Worm (Caenorhabditis elegans): ENCODE results near the gene F53E10.5.

DNA sequence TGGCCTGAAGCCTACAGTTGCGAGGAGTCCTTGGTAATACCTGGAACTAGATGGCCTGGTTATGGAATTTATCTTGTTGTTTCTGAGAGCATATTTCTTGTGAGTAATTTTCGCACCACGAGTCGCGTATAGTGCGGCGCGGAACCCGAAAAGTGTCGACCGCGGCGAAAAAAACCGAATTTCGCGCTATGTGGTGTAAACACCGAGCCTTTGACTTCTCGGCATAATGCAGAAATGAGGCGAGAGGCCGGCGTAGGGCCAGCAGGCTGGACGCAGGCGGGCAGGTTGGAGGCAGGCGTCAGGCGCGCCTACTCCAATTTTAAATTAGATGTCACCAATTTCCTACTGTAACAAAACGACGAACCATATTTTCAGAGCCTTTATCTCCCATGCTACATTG is 23.0 kb downstream of the F53E10.5 start:
- TF ChIP-seq ceh-9 (tag; optimal IDR thresholded peaks at IDR 0.05) (no peak), elt-2 (tag; optimal IDR thresholded peaks at IDR 0.05) (no peak), lin-15B (tag; optimal IDR thresholded peaks at IDR 0.05) (no peak), pha-4 (tag; optimal IDR thresholded peaks at IDR 0.05) (no peak), ztf-4 (tag; optimal IDR thresholded peaks at IDR 0.05) (no peak), snpc-4 (tag; optimal IDR thresholded peaks at IDR 0.05) (no peak), lin-39 (tag; optimal IDR thresholded peaks at IDR 0.05) (no peak), ZK546.5 (tag; optimal IDR thresholded peaks at IDR 0.05) (no peak), eor-1 (tag; optimal IDR thresholded peaks at IDR 0.05) (no peak), ceh-82 (tag; optimal IDR thresholded peaks at IDR 0.05) (no peak), zag-1 (tag; optimal IDR thresholded peaks at IDR 0.05) (no peak), nhr-237 (tag; optimal IDR thresholded peaks at IDR 0.05) (no peak)

Measured in whole organism, L3 larva.